Worm (Caenorhabditis elegans): ENCODE data around the gene Y7A5A.10.

ce11 chrX:15804072-15804471, 9.2 kb upstream of the Y7A5A.10 start, which contains the start of gene Y7A5A.7:
- TF ChIP-seq fkh-10 (GFP tag; optimal IDR thresholded peaks at IDR 0.05): no peak
- no peak for TF ChIP-seq cey-2 (tag; optimal IDR thresholded peaks at IDR 0.05; ENCODE audit: borderline replicate concordance, insufficient read depth)
- no peak for TF ChIP-seq dve-1 (tag; optimal IDR thresholded peaks at IDR 0.05; ENCODE audit: insufficient read depth)
- no peak for TF ChIP-seq spr-3 (GFP tag; optimal IDR thresholded peaks at IDR 0.05)
- no peak for TF ChIP-seq ceh-44 (GFP tag; IDR thresholded peaks at IDR 0.05)
- TF ChIP-seq zag-1 (tag; optimal IDR thresholded peaks at IDR 0.05): no peak
